Worm (Caenorhabditis elegans) whole organism, dauer: ENCODE data around the gene M28.8.

Source experiments
- unc-62 ChIP-seq: sonication (generic microtip); optimal IDR thresholded peaks from 2 replicates; lab custom pipeline; 2017; ENCODE audit warnings: missing biosample characterization, missing genetic modification reagents, missing genetic modification characterization

The M28.8 gene

DNA sequence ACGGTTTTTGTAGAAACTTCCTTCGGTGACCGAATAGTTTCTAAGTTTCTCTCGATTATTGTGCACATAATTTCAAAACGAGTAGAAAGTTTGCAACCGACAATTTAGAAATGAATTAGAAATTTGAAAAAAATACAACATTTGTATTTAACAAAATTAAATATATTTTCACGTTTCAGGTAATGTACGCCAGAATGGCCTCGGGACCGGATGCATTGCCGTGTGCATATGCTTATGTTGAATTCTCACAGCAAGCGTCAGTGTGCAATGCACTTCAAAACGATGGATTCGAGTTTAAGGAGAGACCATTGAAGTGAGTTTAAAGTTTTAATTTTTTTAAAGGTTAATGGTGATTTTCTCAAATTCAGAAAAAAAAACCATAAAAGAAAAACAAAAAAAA, 32.8 kb downstream of the M28.8 start, which contains the start of gene marc-2:
Gene marc-2, minus strand, starts transcription at position 101 of the 400 bp plus-strand sequence.
- TF ChIP-seq unc-62 (GFP tag; lab: Kevin White, UChicago) = no peak

ce11 chrII:10661448-10662064, 33.5 kb downstream of the M28.8 start:
- TF ChIP-seq unc-62 (GFP tag; lab: Kevin White, UChicago) = no peak

DNA sequence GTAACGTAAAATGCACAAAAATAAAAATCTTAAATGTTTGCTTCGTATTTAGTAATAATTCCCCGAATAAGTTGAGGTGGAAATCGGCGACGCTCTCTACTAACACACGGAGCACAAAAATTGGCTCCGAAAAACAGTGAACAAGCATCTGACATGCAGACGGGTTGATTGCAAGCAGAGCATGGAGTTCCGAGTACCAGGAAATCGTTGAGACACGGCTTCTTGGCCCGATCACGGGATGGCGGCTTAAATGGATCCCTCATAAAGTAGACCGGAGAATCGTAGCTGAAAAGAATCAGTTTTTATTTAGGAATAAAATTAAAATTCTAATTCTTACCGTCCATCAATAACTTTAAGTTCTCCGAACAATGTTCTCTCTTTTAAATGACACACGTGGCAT, 34.2 kb downstream of the M28.8 start:
- no peak for TF ChIP-seq unc-62 (GFP tag; lab: Kevin White, UChicago)

DNA sequence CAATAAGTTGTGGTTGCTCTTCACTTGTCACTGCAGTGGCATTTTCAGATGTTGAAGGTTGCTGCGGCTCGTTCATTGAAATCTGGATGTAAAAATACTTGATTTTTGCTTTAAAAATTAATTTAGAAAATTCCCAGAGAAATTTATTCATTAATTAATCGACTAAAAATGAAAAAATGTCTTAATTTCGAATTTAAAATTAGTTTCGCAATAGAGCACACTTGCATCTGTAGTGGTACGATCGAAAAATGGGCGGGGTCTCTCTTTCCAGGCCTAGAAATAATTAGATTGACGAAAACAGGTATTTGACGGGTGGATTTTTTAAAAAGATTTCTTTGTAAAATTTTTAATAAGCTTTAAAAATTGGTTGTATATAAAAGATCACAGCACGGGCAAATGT, 34.6 kb downstream of the M28.8 start, which contains the start of gene D2089.8:
Gene D2089.8, minus strand, starts transcription at position 84 of the 400 bp plus-strand sequence.
- TF ChIP-seq unc-62 (GFP tag; lab: Kevin White, UChicago) = no peak

DNA sequence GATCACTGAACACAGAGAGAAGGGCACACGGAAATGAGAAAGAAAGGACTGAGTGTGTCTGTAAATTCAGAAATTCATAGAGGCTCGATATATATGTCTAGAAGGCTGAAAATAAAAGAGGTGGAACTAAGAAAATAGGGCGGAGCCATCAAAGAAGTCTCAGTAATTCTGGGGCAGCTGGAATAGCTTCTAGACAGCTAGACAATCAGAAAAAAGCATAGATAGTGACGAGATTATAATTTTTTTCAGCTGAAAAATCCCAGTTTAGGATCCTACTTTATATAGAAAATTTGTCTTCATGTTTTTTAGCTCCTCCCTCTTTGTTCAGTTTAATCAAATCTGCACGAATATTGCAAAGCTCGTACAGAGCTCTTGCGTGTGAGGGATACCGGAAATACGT, 37.0 kb downstream of the M28.8 start, which contains the start of gene D2089.3:
Gene D2089.3, minus strand, starts transcription at position 101 of the 400 bp plus-strand sequence.
- no peak for TF ChIP-seq unc-62 (GFP tag; lab: Kevin White, UChicago)

- no peak for TF ChIP-seq unc-62 (GFP tag; lab: Kevin White, UChicago)
Observed at ce11 chrII:10675302-10675701, 47.2 kb downstream of the M28.8 start, which contains the start of gene ptb-1. Gene ptb-1 (plus strand): TSS chrII:10675602.

DNA sequence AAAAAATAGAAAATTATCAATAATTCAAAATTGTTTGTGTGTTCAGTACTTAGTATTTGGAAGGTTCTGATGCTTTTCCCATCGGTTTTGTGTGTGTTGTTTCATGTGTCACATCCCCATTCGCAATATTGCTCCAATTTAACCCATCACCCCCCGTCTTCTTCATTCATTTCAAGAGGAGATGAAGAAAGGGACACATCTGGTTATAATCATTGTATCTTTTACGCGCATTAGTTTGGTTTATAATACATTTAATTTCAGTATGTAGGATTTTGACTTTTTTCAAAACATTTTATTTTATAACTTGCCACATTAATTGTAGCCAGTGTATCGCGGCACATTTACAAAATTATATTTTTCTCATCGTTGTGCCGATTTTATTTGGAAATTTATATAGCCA, 52.1 kb downstream of the M28.8 start:
- no peak for TF ChIP-seq unc-62 (GFP tag; lab: Kevin White, UChicago)

ce11 chrII:10680614-10681013, 52.6 kb downstream of the M28.8 start:
- TF ChIP-seq unc-62 (GFP tag; lab: Kevin White, UChicago) = no peak
